Worm (Caenorhabditis elegans) whole organism, L4/young adult: ENCODE data around the gene D1014.13.

Experiments used
- W03F9.2 ChIP-seq: fragments of 150-350 bp; optimal IDR thresholded peaks from 2 replicates; lab custom pipeline; 2014; ENCODE audit warnings: missing biosample characterization, missing genetic modification characterization
- dao-5 ChIP-seq: sonication (generic microtip); optimal IDR thresholded peaks from 2 replicates; lab custom pipeline; 2016; ENCODE audit warnings: missing genotype, missing genetic modification characterization, moderate library complexity, missing compliant biosample characterization
- him-1 ChIP-seq: sonication (generic microtip); optimal IDR thresholded peaks from 2 replicates; lab custom pipeline; 2016; ENCODE audit warnings: missing genotype, missing genetic modification reagents, missing genetic modification characterization, missing compliant biosample characterization

DNA sequence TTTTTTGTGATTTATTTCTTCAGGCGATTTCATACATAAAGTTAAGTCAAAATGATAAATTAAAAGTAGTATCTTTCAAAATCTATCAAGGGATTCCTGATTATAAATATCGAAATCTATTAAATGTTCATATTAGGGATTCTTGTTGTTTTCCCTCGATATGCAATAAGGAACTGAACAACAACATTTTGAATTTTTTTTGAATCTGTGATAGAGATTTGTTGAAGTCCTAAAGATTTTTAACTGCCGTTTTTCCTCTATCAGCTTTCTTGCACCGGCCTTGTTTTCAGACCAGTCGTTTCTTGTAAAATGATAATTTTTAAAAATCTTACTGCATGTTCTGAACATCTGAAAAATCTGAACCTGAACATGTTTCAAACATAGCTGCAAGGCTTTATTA, 10.3 kb downstream of the D1014.13 start:
- TF ChIP-seq him-1 (no peak), W03F9.2 (tag; lab: Kevin White, UChicago) (no peak), dao-5 (no peak)
